Worm (Caenorhabditis elegans): Measurements from ENCODE around the gene nspb-1.

The nspb-1 gene

ce11 chrIV:6623390-6623789 lies 32.5 kb upstream of the nspb-1 start, which contains the start of gene C01B10.44:
C01B10.44 (plus strand) TSS chrIV:6623690.
- no peak for TF ChIP-seq M03D4.4 (tag; optimal IDR thresholded peaks at IDR 0.05)
- TF ChIP-seq unc-39 (tag; optimal IDR thresholded peaks at IDR 0.05), result no peak
- TF ChIP-seq nhr-76 (tag; optimal IDR thresholded peaks at IDR 0.05), result no peak
- no peak for TF ChIP-seq ceh-39 (tag; optimal IDR thresholded peaks at IDR 0.05)
- no peak for TF ChIP-seq nhr-28 (tag; optimal IDR thresholded peaks at IDR 0.05)
- TF ChIP-seq lin-32 (GFP tag; optimal IDR thresholded peaks at IDR 0.05), result no peak
- TF ChIP-seq drap-1 (GFP tag; optimal IDR thresholded peaks at IDR 0.05), result no peak
- no peak for TF ChIP-seq nhr-12 (tag; optimal IDR thresholded peaks at IDR 0.05)
- no peak for TF ChIP-seq ceh-83 (GFP tag; optimal IDR thresholded peaks at IDR 0.05)
- no peak for TF ChIP-seq bed-3 (GFP tag; optimal IDR thresholded peaks at IDR 0.05)
- TF ChIP-seq snpc-4 (tag; optimal IDR thresholded peaks at IDR 0.05), result no peak
- TF ChIP-seq ztf-11 (tag; optimal IDR thresholded peaks at IDR 0.05), result no peak
- TF ChIP-seq lsy-2 (tag; optimal IDR thresholded peaks at IDR 0.05), result no peak
- no peak for TF ChIP-seq nhr-2 (tag; optimal IDR thresholded peaks at IDR 0.05)
- TF ChIP-seq blmp-1 (tag; optimal IDR thresholded peaks at IDR 0.05), result no peak
- TF ChIP-seq mep-1 (tag; optimal IDR thresholded peaks at IDR 0.05), result no peak

- no peak for TF ChIP-seq snpc-4 (tag; optimal IDR thresholded peaks at IDR 0.05)
- no peak for TF ChIP-seq pha-4 (tag; optimal IDR thresholded peaks at IDR 0.05)
- no peak for TF ChIP-seq mep-1 (tag; optimal IDR thresholded peaks at IDR 0.05)
- no peak for TF ChIP-seq ztf-11 (tag; optimal IDR thresholded peaks at IDR 0.05)
- no peak for TF ChIP-seq ham-2 (GFP tag; optimal IDR thresholded peaks at IDR 0.05)
- no peak for TF ChIP-seq lin-32 (GFP tag; optimal IDR thresholded peaks at IDR 0.05)
- no peak for TF ChIP-seq ceh-83 (GFP tag; optimal IDR thresholded peaks at IDR 0.05)
- no peak for TF ChIP-seq zip-8 (tag; optimal IDR thresholded peaks at IDR 0.05)
- no peak for TF ChIP-seq mls-2 (tag; optimal IDR thresholded peaks at IDR 0.05)
- no peak for TF ChIP-seq tbx-8 (GFP tag; optimal IDR thresholded peaks at IDR 0.05)
- TF ChIP-seq M03D4.4 (tag; optimal IDR thresholded peaks at IDR 0.05), result no peak
- no peak for TF ChIP-seq unc-62 (GFP tag; optimal IDR thresholded peaks at IDR 0.05)
- TF ChIP-seq ceh-43 (GFP tag; optimal IDR thresholded peaks at IDR 0.05), result no peak
- TF ChIP-seq sptf-1 (tag; optimal IDR thresholded peaks at IDR 0.05), result no peak
- TF ChIP-seq nhr-2 (tag; optimal IDR thresholded peaks at IDR 0.05), result no peak
- TF ChIP-seq nhr-12 (tag; optimal IDR thresholded peaks at IDR 0.05), result no peak
- TF ChIP-seq hlh-1 (tag; optimal IDR thresholded peaks at IDR 0.05), result no peak
- TF ChIP-seq nhr-28 (tag; optimal IDR thresholded peaks at IDR 0.05), result no peak
- TF ChIP-seq unc-120 (tag; optimal IDR thresholded peaks at IDR 0.05; ENCODE audit: poor library complexity, severe bottlenecking), result no peak
Measured at ce11 chrIV:6622142-6622541, 31.2 kb upstream of the nspb-1 start.

ce11 chrIV:6621252-6621651 lies 30.3 kb upstream of the nspb-1 start, which contains the start of gene C01B10.3:
C01B10.3 (minus strand) TSS chrIV:6621352.
- TF ChIP-seq tbx-8 (GFP tag; optimal IDR thresholded peaks at IDR 0.05) (no peak), mep-1 (tag; optimal IDR thresholded peaks at IDR 0.05) (no peak), ceh-39 (tag; optimal IDR thresholded peaks at IDR 0.05) (no peak), hlh-1 (tag; optimal IDR thresholded peaks at IDR 0.05) (no peak), unc-120 (tag; optimal IDR thresholded peaks at IDR 0.05; ENCODE audit: poor library complexity, severe bottlenecking) (no peak), pha-4 (tag; optimal IDR thresholded peaks at IDR 0.05) (no peak), ham-2 (GFP tag; optimal IDR thresholded peaks at IDR 0.05) (no peak), sem-2 (GFP tag; optimal IDR thresholded peaks at IDR 0.05) (no peak), nhr-76 (tag; optimal IDR thresholded peaks at IDR 0.05) (no peak), snpc-4 (tag; optimal IDR thresholded peaks at IDR 0.05) (no peak), lin-13 (tag; optimal IDR thresholded peaks at IDR 0.05) (no peak), unc-62 (GFP tag; optimal IDR thresholded peaks at IDR 0.05) (no peak), ces-1 (GFP tag; optimal IDR thresholded peaks at IDR 0.05) (no peak), mls-2 (tag; optimal IDR thresholded peaks at IDR 0.05) (no peak), elt-1 (tag; optimal IDR thresholded peaks at IDR 0.05; ENCODE audit: borderline replicate concordance, insufficient read depth) (no peak), sptf-1 (tag; optimal IDR thresholded peaks at IDR 0.05) (no peak), unc-39 (tag; optimal IDR thresholded peaks at IDR 0.05) (no peak), M03D4.4 (tag; optimal IDR thresholded peaks at IDR 0.05) (no peak), nhr-12 (tag; optimal IDR thresholded peaks at IDR 0.05) (no peak)

ce11 chrIV:6618607-6619006 lies 27.7 kb upstream of the nspb-1 start:
- TF ChIP-seq unc-39 (tag; optimal IDR thresholded peaks at IDR 0.05), result no peak
- TF ChIP-seq mab-5 (tag; optimal IDR thresholded peaks at IDR 0.05), result no peak
- TF ChIP-seq lin-32 (GFP tag; optimal IDR thresholded peaks at IDR 0.05), result no peak
- TF ChIP-seq ceh-83 (GFP tag; optimal IDR thresholded peaks at IDR 0.05), result no peak
- no peak for TF ChIP-seq ces-1 (GFP tag; optimal IDR thresholded peaks at IDR 0.05)
- TF ChIP-seq lin-13 (tag; optimal IDR thresholded peaks at IDR 0.05), result no peak
- no peak for TF ChIP-seq cnd-1 (tag; optimal IDR thresholded peaks at IDR 0.05)
- TF ChIP-seq nhr-28 (tag; optimal IDR thresholded peaks at IDR 0.05), result no peak
- no peak for TF ChIP-seq snpc-4 (tag; optimal IDR thresholded peaks at IDR 0.05)
- TF ChIP-seq lsy-2 (tag; optimal IDR thresholded peaks at IDR 0.05), result no peak
- no peak for TF ChIP-seq unc-120 (tag; optimal IDR thresholded peaks at IDR 0.05; ENCODE audit: poor library complexity, severe bottlenecking)
- TF ChIP-seq pha-4 (tag; optimal IDR thresholded peaks at IDR 0.05), result no peak

Measured in whole organism, mixed stage, embryonic.